Fruit fly (Drosophila melanogaster): Measurements from ENCODE around the gene hth.

hth gene

dm6 chr3R:10475949-10476348 lies 163.4 kb downstream of the hth start (continued):
- TF ChIP-seq CG17359 (tag; optimal IDR thresholded peaks at IDR 0.05): peak; percentile 4
- TF ChIP-seq twi (tag; optimal IDR thresholded peaks at IDR 0.05): no peak
- TF ChIP-seq CG7745 (tag; optimal IDR thresholded peaks at IDR 0.05): no peak
- TF ChIP-seq tgo (GFP tag; IDR thresholded peaks at IDR 0.05): 0 out of 3 replicates have a peak, but pooled peaks have one; percentile 21
- TF ChIP-seq pan (optimal IDR thresholded peaks at IDR 0.05): no peak
- TF ChIP-seq pan (GFP tag; optimal IDR thresholded peaks at IDR 0.05 in 1 of 2, IDR thresholded peaks at IDR 0.05 in 1 of 2): peak in 1 of 2 experiments; percentile 33
- TF ChIP-seq hkb (optimal IDR thresholded peaks at IDR 0.05): no peak
- 0 out of 2 replicates have a peak, but pooled peaks have one; percentile 19 for TF ChIP-seq hkb (GFP tag; IDR thresholded peaks at IDR 0.05)
- TF ChIP-seq gt (GFP tag; IDR thresholded peaks at IDR 0.05): no peak
- peak; percentile 57; the same call in 2 of the 3 replicates for TF ChIP-seq row (GFP tag; IDR thresholded peaks at IDR 0.05)
- peak; percentile 20; the same call in 1 of the 2 replicates for TF ChIP-seq sisA (GFP tag; IDR thresholded peaks at IDR 0.05)
- TF ChIP-seq esg (GFP tag; conservative IDR thresholded peaks at IDR 0.05): 0 out of 2 replicates have a peak, but pooled peaks have one; percentile 14
- TF ChIP-seq CG7839 (tag; optimal IDR thresholded peaks at IDR 0.05): peak; percentile 18
- TF ChIP-seq sens-2 (GFP tag; IDR thresholded peaks at IDR 0.05): no peak
- no peak for TF ChIP-seq fd96Cb (tag; optimal IDR thresholded peaks at IDR 0.05)
- TF ChIP-seq Med (GFP tag): peak; percentile 33
- TF ChIP-seq CG18599 (GFP tag; optimal IDR thresholded peaks at IDR 0.05): peak; percentile 45
- TF ChIP-seq CG10979 (tag; optimal IDR thresholded peaks at IDR 0.05): peak; percentile 4
- TF ChIP-seq CG1832 (GFP tag; optimal IDR thresholded peaks at IDR 0.05): no peak
- no peak for TF ChIP-seq salm (tag; optimal IDR thresholded peaks at IDR 0.05)
- peak; percentile 15 for TF ChIP-seq CG15269 (tag; optimal IDR thresholded peaks at IDR 0.05)
- no peak for TF ChIP-seq ewg (GFP tag; optimal IDR thresholded peaks at IDR 0.05)

dm6 chr3R:10471753-10472152 lies 167.6 kb downstream of the hth start:
- TF ChIP-seq bsh (GFP tag; optimal IDR thresholded peaks at IDR 0.05): peak in 1 of 2 experiments; percentile 22
- TF ChIP-seq CG7987 (GFP tag; optimal IDR thresholded peaks at IDR 0.05): no peak

dm6 chr3R:10468207-10468606 lies 171.2 kb downstream of the hth start:
- no peak for TF ChIP-seq Hey (tag; optimal IDR thresholded peaks at IDR 0.05)
- peak; percentile 35 for TF ChIP-seq CG2712 (tag; optimal IDR thresholded peaks at IDR 0.05)
- peak; percentile 15; the same call in 1 of the 3 replicates for TF ChIP-seq row (GFP tag; IDR thresholded peaks at IDR 0.05)
- no peak for TF ChIP-seq prd (optimal IDR thresholded peaks at IDR 0.05)
- peak; percentile 57; the same call in 2 of the 3 replicates for TF ChIP-seq prd (GFP tag; IDR thresholded peaks at IDR 0.05)
- no peak for TF ChIP-seq CG12299 (tag; optimal IDR thresholded peaks at IDR 0.05)
- TF ChIP-seq ci (GFP tag; IDR thresholded peaks at IDR 0.05): 0 out of 3 replicates have a peak, but pooled peaks have one; percentile 16
- TF ChIP-seq Hr39 (optimal IDR thresholded peaks at IDR 0.05): no peak
- peak; percentile 23 for TF ChIP-seq Abd-B (GFP tag; optimal IDR thresholded peaks at IDR 0.05)
- peak; percentile 47 for TF ChIP-seq CG1603 (tag; optimal IDR thresholded peaks at IDR 0.05)
- TF ChIP-seq Blimp-1 (GFP tag; optimal IDR thresholded peaks at IDR 0.05): peak; percentile 1
- peak; percentile 90 for TF ChIP-seq Ets65A (GFP tag)
- TF ChIP-seq sens (GFP tag): peak; percentile 79
- peak; percentile 1 for TF ChIP-seq CG9727 (GFP tag; optimal IDR thresholded peaks at IDR 0.05)
- TF ChIP-seq phol (tag; optimal IDR thresholded peaks at IDR 0.05): peak; percentile 14
- TF ChIP-seq gem (tag; optimal IDR thresholded peaks at IDR 0.05): peak; percentile 16
- no peak for TF ChIP-seq chinmo (GFP tag; IDR thresholded peaks at IDR 0.05; ENCODE audit: partially characterized antibody)
- peak; percentile 61 for TF ChIP-seq Drgx (GFP tag; IDR thresholded peaks at IDR 0.05)
- peak; percentile 15 for TF ChIP-seq CG15696 (tag; optimal IDR thresholded peaks at IDR 0.05)
- TF ChIP-seq caup (GFP tag; optimal IDR thresholded peaks at IDR 0.05; ENCODE audit: severe bottlenecking): no peak
- TF ChIP-seq dmrt11E (tag; optimal IDR thresholded peaks at IDR 0.05): peak; percentile 44
- no peak for TF ChIP-seq CG10565 (GFP tag; optimal IDR thresholded peaks at IDR 0.05)
- TF ChIP-seq pnt (GFP tag; optimal IDR thresholded peaks at IDR 0.05): peak; percentile 10
- no peak for TF ChIP-seq CG8359 (GFP tag; optimal IDR thresholded peaks at IDR 0.05; ENCODE audit: borderline replicate concordance)
- TF ChIP-seq maf-S (GFP tag; optimal IDR thresholded peaks at IDR 0.05): no peak
- TF ChIP-seq bsh (GFP tag; optimal IDR thresholded peaks at IDR 0.05): peak; percentile 23 to 66

Measured in whole organism, embryonic.